Worm (Caenorhabditis elegans): ENCODE data around the gene H06I04.6.

DNA sequence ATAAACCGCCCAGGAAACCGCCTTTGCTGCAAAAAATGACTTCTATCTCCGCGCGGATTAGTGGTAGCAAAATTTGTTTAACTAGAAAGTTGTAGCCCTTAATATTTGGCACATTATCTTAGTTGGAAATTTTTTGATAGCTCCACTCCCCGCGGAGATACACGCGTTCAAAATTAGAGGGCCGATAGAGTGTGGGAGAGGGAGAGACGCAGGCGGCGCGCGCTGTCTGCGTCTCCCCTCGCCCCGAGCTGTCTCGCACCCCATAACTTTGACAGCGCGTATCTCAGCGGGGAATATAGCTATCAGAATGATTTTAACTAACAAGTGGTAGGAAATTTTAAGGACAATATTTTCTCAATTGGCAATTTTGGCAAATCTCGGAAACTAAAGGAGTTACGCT lies 1.1 kb downstream of the H06I04.6 start:
- no peak for TF ChIP-seq tab-1 (GFP tag; IDR thresholded peaks at IDR 0.05)
- TF ChIP-seq med-1 (GFP tag; optimal IDR thresholded peaks at IDR 0.05; ENCODE audit: insufficient read depth) = no peak
- TF ChIP-seq flt-1 (GFP tag; IDR thresholded peaks at IDR 0.05) = no peak
- no peak for TF ChIP-seq cog-1 (tag; optimal IDR thresholded peaks at IDR 0.05)
- no peak for TF ChIP-seq ref-1 (GFP tag; conservative IDR thresholded peaks at IDR 0.05)
- TF ChIP-seq ztf-23 (GFP tag; IDR thresholded peaks at IDR 0.05) = no peak
- no peak for TF ChIP-seq T22C8.4 (GFP tag; IDR thresholded peaks at IDR 0.05)
- no peak for TF ChIP-seq klf-2 (GFP tag; conservative IDR thresholded peaks at IDR 0.05)
